Worm (Caenorhabditis elegans) whole organism, L3 larva: ENCODE measurements around the gene Y40C7B.4.
"Not testable (repeated sequence)": the region's sequence is repeated elsewhere in the genome, so short reads cannot be mapped to it uniquely, and the experiment has no call there.

ENCODE experiments used
- ceh-28 ChIP-seq: fragments of 150-350 bp; optimal IDR thresholded peaks from 2 replicates; lab custom pipeline; 2014; ENCODE audit warnings: missing biosample characterization, missing genetic modification reagents, missing genetic modification characterization
- daf-12 ChIP-seq: fragments of 150-350 bp; optimal IDR thresholded peaks from 2 replicates; lab custom pipeline; 2014; ENCODE audit warnings: missing biosample characterization, missing genetic modification reagents, missing genetic modification characterization
- elt-3 ChIP-seq, 3 experiments: fragments of 150-350 bp in 1 of 3; sonication (generic microtip) in 2 of 3; optimal IDR thresholded peaks; 2 replicates in 2 of 3; 4 replicates in 1 of 3; lab custom pipeline; 2014 to 2017; ENCODE audit warnings: missing biosample characterization in 3 of 3, missing genetic modification characterization in 3 of 3
- fkh-10 ChIP-seq: sonication (generic microtip); optimal IDR thresholded peaks from 2 replicates; lab custom pipeline; 2017; ENCODE audit warnings: missing biosample characterization, missing genetic modification reagents, missing genetic modification characterization
- fkh-2 ChIP-seq: fragments of 150-350 bp; optimal IDR thresholded peaks from 2 replicates; lab custom pipeline; 2014; ENCODE audit warnings: missing biosample characterization, missing genetic modification reagents, missing genetic modification characterization
- jun-1 ChIP-seq: fragments of 150-350 bp; optimal IDR thresholded peaks from 2 replicates; lab custom pipeline; 2014; ENCODE audit warnings: missing biosample characterization, missing genetic modification reagents, missing genetic modification characterization
- lin-15B ChIP-seq: fragments of 150-350 bp; optimal IDR thresholded peaks from 2 replicates; lab custom pipeline; 2014; ENCODE audit warnings: missing biosample characterization, missing genetic modification characterization
- nhr-11 ChIP-seq: fragments of 150-350 bp; optimal IDR thresholded peaks from 2 replicates; lab custom pipeline; 2014; ENCODE audit warnings: missing biosample characterization, missing genetic modification characterization
- nhr-25 ChIP-seq: sonication (generic microtip); optimal IDR thresholded peaks from 2 replicates; lab custom pipeline; 2017; ENCODE audit warnings: missing biosample characterization, missing genetic modification characterization
- snpc-4 ChIP-seq: fragments of 150-350 bp; optimal IDR thresholded peaks from 2 replicates; lab custom pipeline; 2014; ENCODE audit warnings: missing biosample characterization, missing genetic modification characterization
- unc-39 ChIP-seq: sonication (generic microtip); optimal IDR thresholded peaks from 4 replicates; lab custom pipeline; 2017; ENCODE audit warnings: missing biosample characterization, missing genetic modification characterization

ce11 chrX:17304920-17305319 is 48.3 kb upstream of the Y40C7B.4 start, which contains the start of gene C33E10.1:
- not testable (repeated sequence) for TF ChIP-seq lin-15B; fkh-10 (GFP tag; lab: Kevin White, UChicago); unc-39 (tag; lab: Kevin White, UChicago); daf-12; nhr-25 (tag; lab: Kevin White, UChicago); ceh-28 (tag; lab: Kevin White, UChicago); jun-1 (tag; lab: Kevin White, UChicago); fkh-2; snpc-4 (tag; lab: Kevin White, UChicago); nhr-11; elt-3 (tag; optimal IDR thresholded peaks at IDR 0.05; lab: Kevin White, UChicago)
